Fruit fly (Drosophila melanogaster): ENCODE results near the gene CG43185.

Gene CG43185

DNA sequence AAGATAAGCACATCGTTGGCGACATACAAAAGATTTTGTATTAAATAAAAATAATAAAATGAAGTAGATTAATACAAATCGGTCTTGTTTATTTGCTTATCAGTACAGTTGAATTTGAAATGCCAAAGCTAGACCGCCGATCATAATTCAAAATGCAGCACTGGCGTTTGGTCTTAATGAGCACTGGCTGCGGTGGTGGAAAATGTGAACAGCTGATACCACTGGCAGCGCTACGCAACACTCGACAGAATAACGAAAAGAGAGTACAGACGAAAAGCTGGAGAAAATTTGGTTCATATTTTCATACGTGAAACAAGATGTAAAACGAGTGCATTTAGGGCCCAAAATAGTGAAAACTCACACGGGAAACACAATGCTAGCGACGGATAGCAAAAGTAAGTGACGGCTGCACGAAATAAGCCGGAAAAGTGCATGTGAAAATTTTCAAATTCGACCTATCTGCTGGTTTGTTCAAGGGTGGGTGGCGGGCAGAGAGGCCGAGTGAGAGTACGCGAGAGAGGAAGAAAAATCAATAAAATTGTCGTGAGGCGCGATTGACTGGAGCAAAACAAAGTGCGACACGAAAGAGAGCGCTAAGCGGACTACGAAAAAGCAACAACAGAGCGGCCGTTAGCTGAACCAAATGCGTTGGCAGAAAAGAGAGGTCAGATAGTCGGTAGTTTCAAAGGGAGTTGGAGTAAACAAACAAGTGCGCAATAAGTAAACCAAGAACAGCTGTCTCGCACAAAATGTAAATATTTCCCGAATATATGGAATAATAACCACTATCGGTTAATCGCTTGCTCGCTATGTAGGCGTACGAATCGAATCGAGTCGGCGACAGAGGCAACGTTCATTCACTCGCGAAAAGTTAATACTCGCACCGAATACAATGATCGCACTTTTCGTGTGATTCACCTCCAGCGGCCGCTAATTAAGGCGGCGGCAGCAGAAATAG lies 22.5 kb downstream of the CG43185 start, which contains the start of gene bchs (continued):
- TF ChIP-seq CG6689 (GFP tag; IDR thresholded peaks at IDR 0.05): peak; percentile 71
- TF ChIP-seq CG17328 (GFP tag; IDR thresholded peaks at IDR 0.05): peak; percentile 72
- peak; percentile 91 for TF ChIP-seq CG13123 (GFP tag; optimal IDR thresholded peaks at IDR 0.05)
- TF ChIP-seq bigmax (GFP tag; optimal IDR thresholded peaks at IDR 0.05): peak; percentile 77
- no peak for TF ChIP-seq ftz-f1 (GFP tag; optimal IDR thresholded peaks at IDR 0.05)
- TF ChIP-seq CG3726 (GFP tag; IDR thresholded peaks at IDR 0.05): peak; percentile 36; the same call in 1 of the 3 replicates
- peak; percentile 42 for TF ChIP-seq CG30431 (GFP tag; optimal IDR thresholded peaks at IDR 0.05)
- TF ChIP-seq CG11456 (GFP tag; IDR thresholded peaks at IDR 0.05): peak; percentile 74; the same call in 2 of the 3 replicates
- TF ChIP-seq GATAe (GFP tag; conservative IDR thresholded peaks at IDR 0.05): no peak
- TF ChIP-seq Ssrp (tag; optimal IDR thresholded peaks at IDR 0.05): no peak
- peak; percentile 96 for TF ChIP-seq odd (GFP tag; optimal IDR thresholded peaks at IDR 0.05)
- TF ChIP-seq fu2 (GFP tag; optimal IDR thresholded peaks at IDR 0.05): peak; percentile 18
- peak; percentile 67 for TF ChIP-seq CG7928 (GFP tag; optimal IDR thresholded peaks at IDR 0.05)
- TF ChIP-seq Ptx1 (GFP tag; IDR thresholded peaks at IDR 0.05): 0 out of 2 replicates have a peak, but pooled peaks have one; percentile 23
- no peak for TF ChIP-seq Hr39 (optimal IDR thresholded peaks at IDR 0.05)
- TF ChIP-seq fd64A (GFP tag; optimal IDR thresholded peaks at IDR 0.05): peak; percentile 98

- no peak for TF ChIP-seq ap (GFP tag; IDR thresholded peaks at IDR 0.05)
- TF ChIP-seq bigmax (GFP tag; optimal IDR thresholded peaks at IDR 0.05): no peak
- no peak for TF ChIP-seq Med (GFP tag)
- TF ChIP-seq scrt (GFP tag; optimal IDR thresholded peaks at IDR 0.05): no peak
- no peak for TF ChIP-seq pum (GFP tag; optimal IDR thresholded peaks at IDR 0.05)
- no peak for TF ChIP-seq Eip74EF (GFP tag; optimal IDR thresholded peaks at IDR 0.05)
- TF ChIP-seq fd96Cb (tag; optimal IDR thresholded peaks at IDR 0.05): no peak
- TF ChIP-seq E2f1 (GFP tag; IDR thresholded peaks at IDR 0.05): no peak
- no peak for TF ChIP-seq caup (GFP tag; optimal IDR thresholded peaks at IDR 0.05; ENCODE audit: severe bottlenecking)
- TF ChIP-seq gsb (GFP tag; IDR thresholded peaks at IDR 0.05): no peak
- TF ChIP-seq Ets65A (GFP tag): no peak
- TF ChIP-seq CG31224 (GFP tag; IDR thresholded peaks at IDR 0.05): no peak
- no peak for TF ChIP-seq pfk (GFP tag; optimal IDR thresholded peaks at IDR 0.05)
- no peak for TF ChIP-seq CG7556 (GFP tag; optimal IDR thresholded peaks at IDR 0.05)
- TF ChIP-seq cato (GFP tag; optimal IDR thresholded peaks at IDR 0.05; ENCODE audit: borderline replicate concordance): no peak
- no peak for TF ChIP-seq CG13296 (GFP tag; optimal IDR thresholded peaks at IDR 0.05)
- TF ChIP-seq Neu2 (GFP tag; optimal IDR thresholded peaks at IDR 0.05; ENCODE audit: borderline replicate concordance): no peak
- TF ChIP-seq Lhr (GFP tag; optimal IDR thresholded peaks at IDR 0.05): no peak
- no peak for TF ChIP-seq otp (GFP tag; IDR thresholded peaks at IDR 0.05)
- no peak for TF ChIP-seq sd (tag; optimal IDR thresholded peaks at IDR 0.05)
Measured at dm6 chr2L:5910189-5910588, 25.5 kb downstream of the CG43185 start, which contains the start of gene CG14000. CG14000 (minus strand) TSS chr2L:5910289.

DNA sequence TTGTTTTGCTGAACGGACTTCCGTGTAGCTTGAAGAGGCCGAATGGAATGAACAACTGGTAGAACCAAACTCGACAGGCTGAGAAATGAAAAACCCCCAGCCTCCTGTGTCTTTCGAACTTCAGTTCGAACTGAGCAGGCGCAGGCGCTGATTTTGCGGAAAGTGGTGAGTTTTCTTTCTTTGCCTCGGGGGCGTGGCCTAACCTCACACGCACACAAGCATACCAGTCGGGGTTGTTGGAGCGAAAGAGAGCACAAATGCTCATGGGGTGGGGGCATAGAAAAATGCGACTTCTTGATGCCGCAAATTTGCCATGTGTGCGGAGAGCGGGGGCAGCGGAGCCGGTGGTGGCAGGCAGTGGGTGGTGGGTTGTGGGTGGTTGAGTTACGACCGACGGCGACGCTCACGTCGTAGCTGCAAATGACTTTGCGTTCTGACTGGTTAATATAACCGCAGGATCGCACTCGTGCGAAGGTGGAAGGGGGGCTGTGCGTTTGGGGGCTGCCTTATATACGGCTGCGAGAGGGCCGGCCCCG lies 39.0 kb downstream of the CG43185 start, which contains the start of gene CG9016:
Gene CG9016 (minus strand): TSS at position 51 of the 536 bp plus-strand sequence.
- TF ChIP-seq pnt (GFP tag; optimal IDR thresholded peaks at IDR 0.05) (no peak), CG17912 (GFP tag; optimal IDR thresholded peaks at IDR 0.05) (no peak), cg (GFP tag; optimal IDR thresholded peaks at IDR 0.05) (peak; percentile 73), hkb (optimal IDR thresholded peaks at IDR 0.05) (no peak), hkb (GFP tag; IDR thresholded peaks at IDR 0.05) (no peak), Adf1 (GFP tag; IDR thresholded peaks at IDR 0.05) (peak; percentile 80), cas (GFP tag; IDR thresholded peaks at IDR 0.05) (no peak), Bgb (GFP tag; IDR thresholded peaks at IDR 0.05; ENCODE audit: partially characterized antibody) (peak; percentile 19; the same call in 1 of the 2 replicates), nerfin-1 (tag; optimal IDR thresholded peaks at IDR 0.05) (peak; percentile 5), Hmx (GFP tag; optimal IDR thresholded peaks at IDR 0.05) (no peak), Hmr (GFP tag; optimal IDR thresholded peaks at IDR 0.05) (no peak), CG42726 (GFP tag; IDR thresholded peaks at IDR 0.05; ENCODE audit: partially characterized antibody) (peak; percentile 33; the same call in 1 of the 2 replicates), CG6683 (GFP tag; optimal IDR thresholded peaks at IDR 0.05) (no peak)

All from whole organism, embryonic.